Fruit fly (Drosophila melanogaster) Kc167 (cell line): ENCODE measurements around the gene Reg-2.

ENCODE experiments used
- Sin3A ChIP-seq: fragments of >200 bp; optimal IDR thresholded peaks from 2 replicates; lab custom pipeline; 2018; ENCODE audit warnings: missing external identifiers
- h ChIP-seq: fragments of >200 bp; optimal IDR thresholded peaks from 3 replicates; lab custom pipeline; 2018; ENCODE audit warnings: missing external identifiers
- psq ChIP-seq: fragments of >200 bp; optimal IDR thresholded peaks from 2 replicates; lab custom pipeline; 2017; ENCODE audit warnings: missing external identifiers

DNA sequence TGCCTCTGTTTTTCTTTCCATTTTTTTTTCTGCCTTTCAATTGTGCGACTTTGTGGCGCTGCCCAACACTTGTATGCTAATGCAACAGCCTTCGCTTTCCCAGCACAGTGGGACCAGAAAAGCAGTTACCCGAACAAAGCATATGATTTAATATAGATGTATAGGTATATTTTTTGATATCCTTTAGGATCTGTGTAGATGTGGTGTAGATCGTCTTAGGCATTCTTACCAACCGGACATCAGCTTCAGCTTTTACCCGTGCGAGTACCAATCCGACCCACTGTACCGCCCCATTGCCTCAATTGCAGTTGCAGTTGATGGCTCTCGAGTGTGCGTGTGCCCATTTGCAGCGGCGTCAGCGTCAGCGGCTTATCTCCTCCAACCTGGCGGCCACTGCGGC is 30.1 kb upstream of the Reg-2 start:
- TF ChIP-seq psq (no peak), Sin3A (lab: Kevin White, UChicago) (no peak), h (no peak)
